Worm (Caenorhabditis elegans) whole organism, L4/young adult: ENCODE data around the gene msp-36.

Experiments
- W03F9.2 ChIP-seq: fragments of 150-350 bp; optimal IDR thresholded peaks from 2 replicates; lab custom pipeline; 2014; ENCODE audit warnings: missing biosample characterization, missing genetic modification characterization
- dao-5 ChIP-seq: sonication (generic microtip); optimal IDR thresholded peaks from 2 replicates; lab custom pipeline; 2016; ENCODE audit warnings: missing genotype, missing genetic modification characterization, moderate library complexity, missing compliant biosample characterization
- him-1 ChIP-seq: sonication (generic microtip); optimal IDR thresholded peaks from 2 replicates; lab custom pipeline; 2016; ENCODE audit warnings: missing genotype, missing genetic modification reagents, missing genetic modification characterization, missing compliant biosample characterization

The msp-36 gene

ce11 chrIV:10095171-10095570 lies at the start of gene msp-36, which contains the start of gene C04G2.5:
TSS of gene msp-36 (plus strand) at chrIV:10095433.
TSS of gene C04G2.5 (minus strand) at chrIV:10095271.
- TF ChIP-seq him-1 (tag; lab: Kevin White, UChicago) = no peak
- no peak for TF ChIP-seq W03F9.2 (tag; lab: Kevin White, UChicago)
- no peak for TF ChIP-seq dao-5 (tag; lab: Kevin White, UChicago)

DNA sequence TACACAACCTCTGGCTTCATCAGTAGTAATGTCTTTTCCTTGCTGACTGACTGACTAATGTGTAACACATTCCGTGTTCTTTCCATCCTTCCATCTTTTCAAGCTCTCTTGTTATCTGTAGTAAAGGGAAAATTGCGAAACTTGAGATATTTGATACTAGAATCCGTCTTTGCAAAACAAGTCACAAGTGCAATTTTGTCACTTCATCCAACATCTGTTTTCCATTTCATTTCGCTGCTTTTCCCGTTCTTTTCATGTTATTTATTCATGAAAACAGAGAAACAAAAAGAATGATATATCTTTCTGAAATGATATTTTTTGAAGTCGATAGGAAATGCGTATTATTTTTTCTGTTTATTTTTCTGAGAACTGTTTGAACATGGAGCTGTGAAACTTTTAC lies 49.2 kb upstream of the msp-36 start:
- TF ChIP-seq him-1 (tag; lab: Kevin White, UChicago) = no peak
- no peak for TF ChIP-seq dao-5 (tag; lab: Kevin White, UChicago)
- TF ChIP-seq W03F9.2 (tag; lab: Kevin White, UChicago) = no peak

DNA sequence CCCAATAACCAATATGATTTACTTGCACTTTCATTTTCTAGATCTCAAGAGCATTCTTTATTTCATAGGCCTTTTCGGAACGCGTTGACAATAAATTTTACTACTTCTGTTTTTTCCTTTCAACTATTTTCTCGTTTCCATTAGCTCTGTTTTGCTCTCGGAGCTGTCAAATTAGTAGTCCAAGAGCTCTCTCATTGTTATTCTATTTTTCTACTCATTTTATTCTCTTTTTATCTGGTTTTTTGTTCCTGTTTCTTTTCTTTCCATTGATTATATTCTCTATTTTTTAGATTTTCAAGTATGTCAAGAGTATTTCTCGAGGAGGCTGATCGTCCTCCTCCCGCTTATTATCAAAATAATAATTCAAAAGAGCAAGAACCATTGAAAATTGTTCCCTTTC lies 48.1 kb upstream of the msp-36 start, which contains the start of gene T04B2.3:
Gene T04B2.3 (plus strand): TSS at position 301 of the 400 bp plus-strand sequence.
- TF ChIP-seq him-1 (tag; lab: Kevin White, UChicago) (no peak), dao-5 (tag; lab: Kevin White, UChicago) (no peak), W03F9.2 (tag; lab: Kevin White, UChicago) (no peak)

ce11 chrIV:10048268-10048667 lies 47.0 kb upstream of the msp-36 start:
- TF ChIP-seq dao-5 (tag; lab: Kevin White, UChicago) (no peak), W03F9.2 (tag; lab: Kevin White, UChicago) (no peak), him-1 (tag; lab: Kevin White, UChicago) (no peak)

ce11 chrIV:10051088-10051487 lies 44.1 kb upstream of the msp-36 start, which contains the start of gene T04B2.8:
TSS of gene T04B2.8 (minus strand) at chrIV:10051188.
- TF ChIP-seq dao-5 (tag; lab: Kevin White, UChicago) = no peak
- no peak for TF ChIP-seq him-1 (tag; lab: Kevin White, UChicago)

ce11 chrIV:10053550-10053949 lies 41.7 kb upstream of the msp-36 start, which contains the start of gene srv-12:
TSS of gene srv-12 (minus strand) at chrIV:10053650.
- TF ChIP-seq W03F9.2 (tag; lab: Kevin White, UChicago) (no peak), dao-5 (tag; lab: Kevin White, UChicago) (no peak), him-1 (tag; lab: Kevin White, UChicago) (no peak)

ce11 chrIV:10056138-10056537 lies 39.1 kb upstream of the msp-36 start, which contains the start of gene T04B2.7:
TSS of gene T04B2.7 (minus strand) at chrIV:10056238.
- TF ChIP-seq dao-5 (tag; lab: Kevin White, UChicago) = no peak
- no peak for TF ChIP-seq W03F9.2 (tag; lab: Kevin White, UChicago)
- TF ChIP-seq him-1 (tag; lab: Kevin White, UChicago) = no peak

DNA sequence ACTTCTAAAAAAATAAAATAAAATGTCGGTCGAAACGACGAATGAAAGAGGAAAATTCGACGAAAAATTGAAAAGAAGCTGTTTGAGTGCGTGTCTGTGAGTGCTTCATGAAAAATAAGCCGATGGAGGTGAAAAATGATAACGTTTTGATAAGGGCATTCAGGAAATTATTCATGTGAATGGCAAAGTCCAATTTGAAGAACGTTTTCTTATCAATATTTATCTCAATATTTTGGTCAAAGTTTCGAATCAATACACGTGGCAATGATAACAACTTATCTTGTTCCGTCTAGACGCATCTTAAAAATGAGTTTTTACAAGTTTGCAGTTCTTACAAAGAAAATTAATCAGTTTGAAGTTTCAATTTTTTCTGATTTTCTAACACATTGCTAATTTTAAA lies 36.1 kb upstream of the msp-36 start:
- TF ChIP-seq dao-5 (tag; lab: Kevin White, UChicago) = no peak

DNA sequence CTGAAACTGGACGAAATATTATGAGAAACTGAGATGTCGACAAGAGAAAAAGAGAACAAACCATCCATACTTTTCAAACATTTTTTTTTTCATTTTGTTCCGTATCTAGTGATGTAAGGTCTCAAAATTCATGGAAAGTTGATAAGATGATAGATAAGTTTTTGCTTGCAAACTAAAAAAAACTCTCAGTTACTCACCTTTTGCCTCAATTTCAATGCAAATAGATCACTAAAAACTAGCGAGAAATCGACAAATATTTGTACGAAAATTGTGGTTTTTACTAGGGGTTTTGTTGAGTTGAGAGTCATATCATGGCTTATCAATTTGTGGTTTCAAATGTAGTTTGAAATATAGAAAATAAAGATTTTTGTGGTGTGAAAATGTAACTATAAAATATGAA lies 34.4 kb upstream of the msp-36 start:
- TF ChIP-seq him-1 (tag; lab: Kevin White, UChicago) (no peak), W03F9.2 (tag; lab: Kevin White, UChicago) (no peak), dao-5 (tag; lab: Kevin White, UChicago) (no peak)

- TF ChIP-seq dao-5 (tag; lab: Kevin White, UChicago) = no peak
- no peak for TF ChIP-seq him-1 (tag; lab: Kevin White, UChicago)
- no peak for TF ChIP-seq W03F9.2 (tag; lab: Kevin White, UChicago)
Observed at ce11 chrIV:10062728-10063127, 32.5 kb upstream of the msp-36 start, which contains the start of gene ipla-7. TSS of gene ipla-7 (minus strand) at chrIV:10062849.

DNA sequence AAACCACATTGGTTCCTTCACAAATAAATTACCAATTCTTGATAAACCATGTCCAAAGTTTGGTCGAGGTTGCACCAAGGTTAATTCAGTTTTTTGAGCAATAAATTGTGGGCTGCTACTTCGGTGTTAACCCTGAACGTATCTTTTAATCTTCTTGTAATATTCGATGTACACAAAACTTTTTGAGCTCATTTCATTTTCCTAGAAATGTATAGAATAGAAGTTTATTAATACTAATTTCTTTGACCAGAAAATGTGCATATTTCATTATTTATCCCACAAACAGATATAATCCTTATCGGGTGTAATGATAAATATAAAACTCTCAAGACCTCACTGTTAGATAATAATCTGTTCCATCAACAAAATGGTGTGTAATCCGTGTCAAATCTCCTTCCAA lies 31.3 kb upstream of the msp-36 start:
- TF ChIP-seq W03F9.2 (tag; lab: Kevin White, UChicago) = no peak
- no peak for TF ChIP-seq dao-5 (tag; lab: Kevin White, UChicago)
- no peak for TF ChIP-seq him-1 (tag; lab: Kevin White, UChicago)

- TF ChIP-seq dao-5 (tag; lab: Kevin White, UChicago) (no peak), him-1 (tag; lab: Kevin White, UChicago) (no peak), W03F9.2 (tag; lab: Kevin White, UChicago) (no peak)
Observed at ce11 chrIV:10065159-10065558, 30.1 kb upstream of the msp-36 start.

DNA sequence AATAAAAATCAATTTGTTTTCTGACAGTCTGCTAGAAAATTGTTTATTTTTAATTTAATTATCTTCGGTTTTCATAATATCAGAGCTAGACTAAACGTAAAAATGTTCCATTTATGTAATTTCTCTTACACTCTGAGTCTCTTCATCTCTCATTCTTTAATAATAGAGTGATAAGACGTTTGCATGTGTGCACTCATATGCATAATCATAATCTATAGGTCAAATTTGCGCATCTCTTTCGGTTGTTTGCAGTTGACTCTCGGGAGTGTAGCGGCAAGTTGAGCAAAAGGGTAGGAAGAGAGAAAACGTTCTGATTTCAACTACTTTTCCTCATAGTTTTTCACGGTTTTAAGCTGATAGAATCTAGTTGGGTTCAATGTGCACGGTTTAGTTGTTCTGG lies 28.8 kb upstream of the msp-36 start:
- TF ChIP-seq dao-5 (tag; lab: Kevin White, UChicago) (no peak), him-1 (tag; lab: Kevin White, UChicago) (no peak), W03F9.2 (tag; lab: Kevin White, UChicago) (no peak)

DNA sequence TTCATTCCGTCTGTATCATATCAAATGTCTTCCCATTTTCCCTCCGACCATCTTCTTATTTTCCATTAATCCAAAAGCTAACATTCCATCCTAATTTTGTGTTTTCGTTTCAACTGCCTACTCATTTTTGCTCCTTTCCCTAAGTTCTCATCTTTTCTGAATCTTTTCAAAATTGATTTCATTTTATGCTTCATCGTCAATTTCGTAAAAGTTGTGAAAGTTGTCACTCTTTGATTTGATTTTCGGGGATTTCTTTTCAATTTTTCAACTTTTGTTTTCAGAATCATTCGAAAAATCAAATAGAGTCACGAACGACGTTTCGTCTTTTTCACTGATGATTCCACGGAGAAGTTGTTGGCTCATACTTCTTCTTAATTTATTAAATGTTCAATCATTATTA lies 27.7 kb upstream of the msp-36 start, which contains the start of gene cwn-2:
Gene cwn-2 (plus strand): TSS at position 276 of the 400 bp plus-strand sequence.
- no peak for TF ChIP-seq dao-5 (tag; lab: Kevin White, UChicago)
- no peak for TF ChIP-seq him-1 (tag; lab: Kevin White, UChicago)
- no peak for TF ChIP-seq W03F9.2 (tag; lab: Kevin White, UChicago)
